Worm (Caenorhabditis elegans) whole organism, L2 larva: Measurements from ENCODE around the gene txdc-9.

Experiments used
- C34F6.9 ChIP-seq: fragments of 150-350 bp; optimal IDR thresholded peaks from 2 replicates; lab custom pipeline; 2014; ENCODE audit warnings: missing biosample characterization, missing genetic modification characterization
- F13H6.1 ChIP-seq: sonication (generic microtip); optimal IDR thresholded peaks from 2 replicates; lab custom pipeline; 2016; ENCODE audit warnings: missing genetic modification characterization, missing compliant biosample characterization
- Y55F3AM.14 ChIP-seq: fragments of 200-800 bp; sonication (Bioruptor generic); optimal IDR thresholded peaks from 2 replicates; lab custom pipeline; 2018; ENCODE audit warnings: mild to moderate bottlenecking, missing genetic modification characterization, missing compliant biosample characterization
- ZK546.5 ChIP-seq: sonication (generic microtip); optimal IDR thresholded peaks from 2 replicates; lab custom pipeline; 2017; ENCODE audit warnings: missing biosample characterization, missing genetic modification characterization
- ama-1 ChIP-seq: fragments of 150-350 bp; optimal IDR thresholded peaks from 2 replicates; lab custom pipeline; 2018; ENCODE audit warnings: inconsistent platforms
- blmp-1 ChIP-seq: sonication (generic microtip); optimal IDR thresholded peaks from 2 replicates; lab custom pipeline; 2017; ENCODE audit warnings: missing genetic modification characterization, mild to moderate bottlenecking, missing compliant biosample characterization, antibody characterized with exemption, moderate library complexity; ENCODE audit not compliant: insufficient read depth
- ceh-16 ChIP-seq: fragments of 150-350 bp; optimal IDR thresholded peaks from 2 replicates; lab custom pipeline; 2014; ENCODE audit warnings: missing biosample characterization, missing genetic modification characterization
- ceh-82 ChIP-seq: fragments of 150-350 bp; optimal IDR thresholded peaks from 2 replicates; lab custom pipeline; 2014; ENCODE audit warnings: missing biosample characterization, missing genetic modification characterization
- crh-2 ChIP-seq: sonication (generic microtip); optimal IDR thresholded peaks from 2 replicates; lab custom pipeline; 2017; ENCODE audit warnings: missing biosample characterization, missing genetic modification characterization
- egl-27 ChIP-seq: sonication (generic microtip); optimal IDR thresholded peaks from 3 replicates; lab custom pipeline; 2017; ENCODE audit warnings: missing biosample characterization, missing genetic modification reagents, missing genetic modification characterization
- elt-1 ChIP-seq: fragments of 150-350 bp; optimal IDR thresholded peaks from 2 replicates; lab custom pipeline; 2014; ENCODE audit warnings: missing biosample characterization, missing genetic modification characterization
- elt-3 ChIP-seq: sonication (generic microtip); optimal IDR thresholded peaks from 2 replicates; lab custom pipeline; 2017; ENCODE audit warnings: missing biosample characterization, missing genetic modification characterization
- fos-1 ChIP-seq: fragments of 150-350 bp; optimal IDR thresholded peaks from 2 replicates; lab custom pipeline; 2014; ENCODE audit warnings: missing biosample characterization, missing genetic modification characterization
- gmeb-1 ChIP-seq: fragments of 150-350 bp; optimal IDR thresholded peaks from 2 replicates; lab custom pipeline; 2014; ENCODE audit warnings: missing biosample characterization, missing genetic modification characterization
- lin-11 ChIP-seq: fragments of 150-350 bp; sonication (generic microtip); optimal IDR thresholded peaks from 2 replicates; lab custom pipeline; 2014; ENCODE audit warnings: missing biosample characterization, missing genetic modification characterization, inconsistent platforms, mixed read lengths
- lin-13 ChIP-seq: fragments of 150-350 bp; optimal IDR thresholded peaks from 2 replicates; lab custom pipeline; 2014; ENCODE audit warnings: missing biosample characterization, missing genetic modification reagents, missing genetic modification characterization
- lin-39 ChIP-seq: fragments of 150-350 bp; optimal IDR thresholded peaks from 2 replicates; lab custom pipeline; 2014; ENCODE audit warnings: missing biosample characterization, missing genetic modification reagents, missing genetic modification characterization
- lsy-2 ChIP-seq, 2 experiments: fragments of 150-350 bp in 1 of 2; sonication (generic microtip) in 1 of 2; optimal IDR thresholded peaks; 2 replicates each; lab custom pipeline; 2014 to 2017; ENCODE audit warnings: missing biosample characterization in 2 of 2, missing genetic modification characterization in 2 of 2
- mab-5 ChIP-seq: fragments of 150-350 bp; optimal IDR thresholded peaks from 2 replicates; lab custom pipeline; 2014; ENCODE audit warnings: missing biosample characterization, missing genetic modification characterization
- mbf-1 ChIP-seq: sonication (generic microtip); optimal IDR thresholded peaks from 2 replicates; lab custom pipeline; 2017; ENCODE audit warnings: missing biosample characterization, missing genetic modification characterization
- mdl-1 ChIP-seq, 2 experiments: fragments of 150-350 bp in 1 of 2; sonication (generic microtip) in 1 of 2; optimal IDR thresholded peaks; 2 replicates each; lab custom pipeline; 2017; ENCODE audit warnings: missing biosample characterization in 2 of 2, missing genetic modification characterization in 2 of 2
- nhr-11 ChIP-seq: fragments of 150-350 bp; optimal IDR thresholded peaks from 2 replicates; lab custom pipeline; 2014; ENCODE audit warnings: missing biosample characterization, missing genetic modification characterization
- nhr-12 ChIP-seq: fragments of 150-350 bp; optimal IDR thresholded peaks from 2 replicates; lab custom pipeline; 2014; ENCODE audit warnings: missing biosample characterization, missing genetic modification characterization
- nhr-129 ChIP-seq: fragments of 150-350 bp; optimal IDR thresholded peaks from 2 replicates; lab custom pipeline; 2014; ENCODE audit warnings: missing biosample characterization, missing genetic modification characterization
- nhr-21 ChIP-seq: fragments of 150-350 bp; optimal IDR thresholded peaks from 2 replicates; lab custom pipeline; 2014; ENCODE audit warnings: missing biosample characterization, missing genetic modification characterization
- nhr-23 ChIP-seq: fragments of 150-350 bp; optimal IDR thresholded peaks from 2 replicates; lab custom pipeline; 2014; ENCODE audit warnings: missing biosample characterization, missing genetic modification reagents, missing genetic modification characterization
- nhr-237 ChIP-seq: fragments of 150-350 bp; optimal IDR thresholded peaks from 2 replicates; lab custom pipeline; 2014; ENCODE audit warnings: missing biosample characterization, missing genetic modification characterization
- nhr-25 ChIP-seq: fragments of 150-350 bp; sonication (generic microtip); optimal IDR thresholded peaks from 3 replicates; lab custom pipeline; 2014; ENCODE audit warnings: missing biosample characterization, missing genetic modification characterization
- nhr-77 ChIP-seq: fragments of 150-350 bp; optimal IDR thresholded peaks from 2 replicates; lab custom pipeline; 2014; ENCODE audit warnings: missing biosample characterization, missing genetic modification characterization
- sma-3 ChIP-seq: sonication (generic microtip); optimal IDR thresholded peaks from 2 replicates; lab custom pipeline; 2016; ENCODE audit warnings: missing genetic modification reagents, missing genetic modification characterization, missing compliant biosample characterization
- sma-9 ChIP-seq, 2 experiments: fragments of 150-350 bp in 1 of 2; sonication (generic microtip) in 1 of 2; optimal IDR thresholded peaks; 2 replicates each; lab custom pipeline; 2014 to 2016; ENCODE audit warnings: missing genetic modification characterization in 2 of 2, mild to moderate bottlenecking in 1 of 2, missing biosample characterization in 1 of 2, missing compliant biosample characterization in 1 of 2, missing genetic modification reagents in 1 of 2, moderate library complexity in 1 of 2
- snpc-4 ChIP-seq: fragments of 150-350 bp; optimal IDR thresholded peaks from 2 replicates; lab custom pipeline; 2014; ENCODE audit warnings: missing biosample characterization, missing genetic modification characterization
- unc-62 ChIP-seq: fragments of 150-350 bp; optimal IDR thresholded peaks from 2 replicates; lab custom pipeline; 2014; ENCODE audit warnings: missing biosample characterization, missing genetic modification reagents, missing genetic modification characterization
- zag-1 ChIP-seq: fragments of 150-350 bp; optimal IDR thresholded peaks from 2 replicates; lab custom pipeline; 2014; ENCODE audit warnings: missing biosample characterization, missing genetic modification characterization
- ztf-1 ChIP-seq: fragments of 200-800 bp; sonication (Bioruptor generic); conservative IDR thresholded peaks from 2 replicates; pipeline ENCODE4 v1.3.6; 2022; ENCODE audit warnings: missing genetic modification characterization, missing compliant biosample characterization

The txdc-9 gene

ce11 chrIII:6444335-6444734 is 12.4 kb downstream of the txdc-9 start, which contains the start of gene C05D11.13 (continued):
- TF ChIP-seq sma-9 (GFP tag; optimal IDR thresholded peaks at IDR 0.05; lab: Kevin White, UChicago), result peak; percentile 59
- TF ChIP-seq sma-9 (tag; optimal IDR thresholded peaks at IDR 0.05; lab: Kevin White, UChicago), result no peak
- TF ChIP-seq snpc-4 (tag; lab: Kevin White, UChicago), result no peak

ce11 chrIII:6446807-6447206 is 14.8 kb downstream of the txdc-9 start, which contains the start of gene let-721:
TSS of gene let-721 (minus strand) at chrIII:6446907.
- TF ChIP-seq unc-62 (GFP tag; lab: Kevin White, UChicago), result no peak
- no peak for TF ChIP-seq nhr-237
- TF ChIP-seq snpc-4 (tag; lab: Kevin White, UChicago), result no peak
- TF ChIP-seq ama-1 (lab: Kevin White, UChicago), result no peak
- no peak for TF ChIP-seq egl-27
- TF ChIP-seq zag-1 (tag; lab: Kevin White, UChicago), result no peak
- TF ChIP-seq lin-39, result no peak
- no peak for TF ChIP-seq sma-9 (GFP tag; optimal IDR thresholded peaks at IDR 0.05; lab: Kevin White, UChicago)
- TF ChIP-seq sma-9 (tag; optimal IDR thresholded peaks at IDR 0.05; lab: Kevin White, UChicago), result no peak
- TF ChIP-seq elt-1 (tag; lab: Kevin White, UChicago), result no peak
- no peak for TF ChIP-seq ZK546.5 (tag; lab: Kevin White, UChicago)
- TF ChIP-seq ceh-82 (tag; lab: Kevin White, UChicago), result no peak
- TF ChIP-seq gmeb-1 (tag; lab: Kevin White, UChicago), result no peak
- no peak for TF ChIP-seq mab-5 (tag; lab: Kevin White, UChicago)
- no peak for TF ChIP-seq nhr-129 (tag; lab: Kevin White, UChicago)
- TF ChIP-seq Y55F3AM.14 (GFP tag; lab: Kevin White, UChicago), result no peak
- no peak for TF ChIP-seq nhr-21 (tag; lab: Kevin White, UChicago)
- TF ChIP-seq ztf-1 (GFP tag; lab: Robert Waterston, UW), result no peak

- TF ChIP-seq ztf-1 (GFP tag; lab: Robert Waterston, UW) (no peak), elt-3 (tag; lab: Kevin White, UChicago) (no peak), crh-2 (tag; lab: Kevin White, UChicago) (peak; percentile 84), nhr-77 (tag; lab: Kevin White, UChicago) (no peak), Y55F3AM.14 (GFP tag; lab: Kevin White, UChicago) (no peak), nhr-25 (tag; lab: Kevin White, UChicago) (peak; percentile 73), mdl-1 (tag; optimal IDR thresholded peaks at IDR 0.05; lab: Kevin White, UChicago) (peak; percentile 49 to 65), sma-3 (GFP tag; lab: Kevin White, UChicago) (peak; percentile 75), lsy-2 (tag; optimal IDR thresholded peaks at IDR 0.05; lab: Kevin White, UChicago) (peak in 1 of 2 experiments; percentile 67), gmeb-1 (tag; lab: Kevin White, UChicago) (peak; percentile 41), zag-1 (tag; lab: Kevin White, UChicago) (no peak), F13H6.1 (peak; percentile 55), nhr-12 (no peak), blmp-1 (tag; lab: Kevin White, UChicago) (peak; percentile 48), sma-9 (GFP tag; optimal IDR thresholded peaks at IDR 0.05; lab: Kevin White, UChicago) (peak; percentile 76), sma-9 (tag; optimal IDR thresholded peaks at IDR 0.05; lab: Kevin White, UChicago) (no peak), unc-62 (GFP tag; lab: Kevin White, UChicago) (peak; percentile 3), nhr-21 (tag; lab: Kevin White, UChicago) (peak; percentile 76), fos-1 (tag; lab: Kevin White, UChicago) (peak; percentile 71), lin-13 (GFP tag; lab: Kevin White, UChicago) (peak; percentile 22), ceh-16 (tag; lab: Kevin White, UChicago) (no peak), nhr-129 (tag; lab: Kevin White, UChicago) (peak; percentile 71), mbf-1 (tag; lab: Kevin White, UChicago) (no peak), egl-27 (no peak), C34F6.9 (tag; lab: Kevin White, UChicago) (peak; percentile 43), ZK546.5 (tag; lab: Kevin White, UChicago) (no peak), lin-11 (tag; lab: Kevin White, UChicago) (no peak), ama-1 (lab: Kevin White, UChicago) (no peak), elt-1 (tag; lab: Kevin White, UChicago) (no peak)
Observed at ce11 chrIII:6447521-6447920, 15.5 kb downstream of the txdc-9 start.

DNA sequence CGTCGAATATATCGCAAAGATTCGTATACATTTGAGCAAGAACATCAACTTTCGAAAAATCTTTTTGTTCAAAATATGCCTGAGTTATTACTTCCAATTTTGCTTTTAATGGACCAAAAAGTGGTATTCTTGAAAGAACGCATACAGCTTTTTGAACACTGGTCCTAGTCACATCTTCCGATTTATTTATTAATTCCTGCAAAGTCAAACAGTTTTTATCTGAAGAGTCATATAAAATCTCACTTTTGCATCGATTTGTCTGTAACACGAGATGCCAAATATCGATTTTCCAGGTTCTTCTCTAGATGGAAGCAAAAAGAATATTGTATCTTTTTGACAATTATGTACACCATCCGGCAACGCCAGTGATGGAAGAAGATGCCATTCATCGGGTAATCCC is 17.9 kb downstream of the txdc-9 start:
- TF ChIP-seq nhr-11 (tag; lab: Kevin White, UChicago) (no peak), mbf-1 (tag; lab: Kevin White, UChicago) (no peak), egl-27 (no peak), nhr-23 (no peak), nhr-25 (tag; lab: Kevin White, UChicago) (no peak)
